Fruit fly (Drosophila melanogaster) Kc167 (cell line): ENCODE results near the gene be.

ENCODE experiments used
- Myc ChIP-seq: fragments of >200 bp; optimal IDR thresholded peaks from 2 replicates; lab custom pipeline; 2017; ENCODE audit warnings: missing external identifiers
- Sin3A ChIP-seq: fragments of >200 bp; optimal IDR thresholded peaks from 2 replicates; lab custom pipeline; 2018; ENCODE audit warnings: missing external identifiers
- insv ChIP-seq: fragments of >200 bp; optimal IDR thresholded peaks from 3 replicates; lab custom pipeline; 2018; ENCODE audit warnings: missing external identifiers
- psq ChIP-seq: fragments of >200 bp; optimal IDR thresholded peaks from 2 replicates; lab custom pipeline; 2017; ENCODE audit warnings: missing external identifiers
- ttk ChIP-seq: sonication (Bioruptor generic); optimal IDR thresholded peaks from 2 replicates; lab custom pipeline; 2017; ENCODE audit warnings: missing external identifiers

dm6 chrX:15091159-15091558, 66.9 kb downstream of the be start:
- no peak for TF ChIP-seq Myc (lab: Kevin White, UChicago)
- TF ChIP-seq Sin3A (lab: Kevin White, UChicago): no peak
- TF ChIP-seq psq: no peak
- no peak for TF ChIP-seq insv (lab: Kevin White, UChicago)
- no peak for TF ChIP-seq ttk (lab: Kevin White, UChicago)
